Fruit fly (Drosophila melanogaster) Kc167 (cell line): ENCODE measurements around the gene CG11726.

Experiments
- h ChIP-seq: fragments of >200 bp; optimal IDR thresholded peaks from 3 replicates; lab custom pipeline; 2018; ENCODE audit warnings: missing external identifiers
- ttk ChIP-seq: sonication (Bioruptor generic); optimal IDR thresholded peaks from 2 replicates; lab custom pipeline; 2017; ENCODE audit warnings: missing external identifiers

dm6 chr3L:11431251-11431925 is 36.9 kb downstream of the CG11726 start:
- TF ChIP-seq ttk (lab: Kevin White, UChicago): no peak
- TF ChIP-seq h (lab: Kevin White, UChicago): no peak
